Fruit fly (Drosophila melanogaster): Measurements from ENCODE around the gene CG33644.

Gene CG33644

dm6 chr2L:13570016-13570415, 38.1 kb downstream of the CG33644 start:
- TF ChIP-seq jim (GFP tag; optimal IDR thresholded peaks at IDR 0.05) (no peak), h (GFP tag; optimal IDR thresholded peaks at IDR 0.05) (no peak), Hr78 (GFP tag; optimal IDR thresholded peaks at IDR 0.05) (no peak), Vsx2 (GFP tag; optimal IDR thresholded peaks at IDR 0.05; ENCODE audit: partially characterized antibody) (no peak), Rel (GFP tag; optimal IDR thresholded peaks at IDR 0.05) (no peak), Rel (tag; optimal IDR thresholded peaks at IDR 0.05) (no peak), Jra (GFP tag; optimal IDR thresholded peaks at IDR 0.05) (no peak), rgr (GFP tag; optimal IDR thresholded peaks at IDR 0.05) (no peak), sv (GFP tag; optimal IDR thresholded peaks at IDR 0.05) (no peak), psq (GFP tag; optimal IDR thresholded peaks at IDR 0.05) (no peak), CG9705 (GFP tag; optimal IDR thresholded peaks at IDR 0.05) (no peak)

- TF ChIP-seq dsf (GFP tag; optimal IDR thresholded peaks at IDR 0.05; ENCODE audit: borderline replicate concordance), result no peak
- peak; percentile 79 for TF ChIP-seq HLH106 (tag; optimal IDR thresholded peaks at IDR 0.05)
- TF ChIP-seq tai (GFP tag; optimal IDR thresholded peaks at IDR 0.05), result peak; percentile 10
- TF ChIP-seq Dif (GFP tag; optimal IDR thresholded peaks at IDR 0.05; ENCODE audit: partially characterized antibody), result no peak
- no peak for TF ChIP-seq Hr78 (GFP tag; optimal IDR thresholded peaks at IDR 0.05)
- TF ChIP-seq sv (GFP tag; optimal IDR thresholded peaks at IDR 0.05), result no peak
- TF ChIP-seq CrebA (GFP tag; optimal IDR thresholded peaks at IDR 0.05; ENCODE audit: borderline replicate concordance), result peak; percentile 32
- no peak for TF ChIP-seq lola (GFP tag; optimal IDR thresholded peaks at IDR 0.05)
- peak; percentile 85 for TF ChIP-seq rgr (GFP tag; optimal IDR thresholded peaks at IDR 0.05)
- no peak for TF ChIP-seq pan (optimal IDR thresholded peaks at IDR 0.05)
- TF ChIP-seq dl (GFP tag; optimal IDR thresholded peaks at IDR 0.05; ENCODE audit: insufficient read depth in 1 of 2, partially characterized antibody in 2 of 2), result no peak
- TF ChIP-seq Rel (GFP tag; optimal IDR thresholded peaks at IDR 0.05), result peak; percentile 48
- TF ChIP-seq Rel (tag; optimal IDR thresholded peaks at IDR 0.05), result peak; percentile 40
- peak; percentile 53 for TF ChIP-seq CG32264 (GFP tag; optimal IDR thresholded peaks at IDR 0.05)
- TF ChIP-seq usp (GFP tag; optimal IDR thresholded peaks at IDR 0.05), result no peak
- TF ChIP-seq Hnf4 (GFP tag; optimal IDR thresholded peaks at IDR 0.05), result peak; percentile 70
- no peak for TF ChIP-seq GATAd (GFP tag; optimal IDR thresholded peaks at IDR 0.05)
- TF ChIP-seq CG9705 (GFP tag; optimal IDR thresholded peaks at IDR 0.05), result peak; percentile 73
- peak; percentile 85 for TF ChIP-seq OdsH (GFP tag; optimal IDR thresholded peaks at IDR 0.05)
- TF ChIP-seq Jra (GFP tag; optimal IDR thresholded peaks at IDR 0.05), result peak; percentile 29
- peak; percentile 75 for TF ChIP-seq woc (GFP tag; optimal IDR thresholded peaks at IDR 0.05)
- TF ChIP-seq Sp1 (GFP tag; optimal IDR thresholded peaks at IDR 0.05), result peak; percentile 95
- TF ChIP-seq br (GFP tag; optimal IDR thresholded peaks at IDR 0.05), result peak; percentile 91
- peak; percentile 89 for TF ChIP-seq h (GFP tag; optimal IDR thresholded peaks at IDR 0.05)
- TF ChIP-seq N (GFP tag; optimal IDR thresholded peaks at IDR 0.05), result no peak
- TF ChIP-seq sage (GFP tag; optimal IDR thresholded peaks at IDR 0.05), result peak; percentile 79
- TF ChIP-seq brk (GFP tag; optimal IDR thresholded peaks at IDR 0.05), result no peak
- peak; percentile 82 for TF ChIP-seq ey (GFP tag; optimal IDR thresholded peaks at IDR 0.05)
- TF ChIP-seq dmrt93B (GFP tag; optimal IDR thresholded peaks at IDR 0.05), result peak; percentile 81
- peak; percentile 81 for TF ChIP-seq psq (GFP tag; optimal IDR thresholded peaks at IDR 0.05)
- no peak for TF ChIP-seq Vsx2 (GFP tag; optimal IDR thresholded peaks at IDR 0.05; ENCODE audit: partially characterized antibody)
- TF ChIP-seq Mio (GFP tag; optimal IDR thresholded peaks at IDR 0.05), result peak; percentile 52
- no peak for TF ChIP-seq Hr83 (GFP tag; optimal IDR thresholded peaks at IDR 0.05; ENCODE audit: poor library complexity, severe bottlenecking)
- peak; percentile 87 for TF ChIP-seq fru (GFP tag; optimal IDR thresholded peaks at IDR 0.05)
- no peak for TF ChIP-seq Myc (optimal IDR thresholded peaks at IDR 0.05)
- TF ChIP-seq foxo (GFP tag; optimal IDR thresholded peaks at IDR 0.05), result peak in 1 of 2 experiments; percentile 91
- TF ChIP-seq jim (GFP tag; optimal IDR thresholded peaks at IDR 0.05), result no peak
- TF ChIP-seq Dfd (GFP tag; optimal IDR thresholded peaks at IDR 0.05), result no peak
- no peak for TF ChIP-seq Abd-B (GFP tag; optimal IDR thresholded peaks at IDR 0.05)
These were observed 39.1 kb downstream of the CG33644 start for dm6 chr2L:13570982-13571426.

All from whole organism, wandering third instar larva.